Worm (Caenorhabditis elegans) whole organism, L2 larva: ENCODE measurements around the gene T23G7.3.

ENCODE experiments used
- C34F6.9 ChIP-seq: fragments of 150-350 bp; optimal IDR thresholded peaks from 2 replicates; lab custom pipeline; 2014; ENCODE audit warnings: missing biosample characterization, missing genetic modification characterization
- ZK546.5 ChIP-seq: sonication (generic microtip); optimal IDR thresholded peaks from 2 replicates; lab custom pipeline; 2017; ENCODE audit warnings: missing biosample characterization, missing genetic modification characterization
- alr-1 ChIP-seq: fragments of 150-350 bp; optimal IDR thresholded peaks from 2 replicates; lab custom pipeline; 2014; ENCODE audit warnings: missing biosample characterization, missing genetic modification characterization
- aly-2 ChIP-seq: fragments of 150-350 bp; optimal IDR thresholded peaks from 2 replicates; lab custom pipeline; 2014; ENCODE audit warnings: missing biosample characterization, missing genetic modification characterization
- blmp-1 ChIP-seq: sonication (generic microtip); optimal IDR thresholded peaks from 2 replicates; lab custom pipeline; 2017; ENCODE audit warnings: missing genetic modification characterization, mild to moderate bottlenecking, missing compliant biosample characterization, antibody characterized with exemption, moderate library complexity; ENCODE audit not compliant: insufficient read depth
- ceh-16 ChIP-seq: fragments of 150-350 bp; optimal IDR thresholded peaks from 2 replicates; lab custom pipeline; 2014; ENCODE audit warnings: missing biosample characterization, missing genetic modification characterization
- ceh-82 ChIP-seq: fragments of 150-350 bp; optimal IDR thresholded peaks from 2 replicates; lab custom pipeline; 2014; ENCODE audit warnings: missing biosample characterization, missing genetic modification characterization
- crh-2 ChIP-seq: sonication (generic microtip); optimal IDR thresholded peaks from 2 replicates; lab custom pipeline; 2017; ENCODE audit warnings: missing biosample characterization, missing genetic modification characterization
- dmd-4 ChIP-seq: sonication (generic microtip); optimal IDR thresholded peaks from 2 replicates; lab custom pipeline; 2017; ENCODE audit warnings: missing biosample characterization, missing genetic modification characterization
- egl-27 ChIP-seq: sonication (generic microtip); optimal IDR thresholded peaks from 3 replicates; lab custom pipeline; 2017; ENCODE audit warnings: missing biosample characterization, missing genetic modification reagents, missing genetic modification characterization
- elt-1 ChIP-seq: fragments of 150-350 bp; optimal IDR thresholded peaks from 2 replicates; lab custom pipeline; 2014; ENCODE audit warnings: missing biosample characterization, missing genetic modification characterization
- elt-3 ChIP-seq: sonication (generic microtip); optimal IDR thresholded peaks from 2 replicates; lab custom pipeline; 2017; ENCODE audit warnings: missing biosample characterization, missing genetic modification characterization
- fos-1 ChIP-seq: fragments of 150-350 bp; optimal IDR thresholded peaks from 2 replicates; lab custom pipeline; 2014; ENCODE audit warnings: missing biosample characterization, missing genetic modification characterization
- gmeb-1 ChIP-seq: fragments of 150-350 bp; optimal IDR thresholded peaks from 2 replicates; lab custom pipeline; 2014; ENCODE audit warnings: missing biosample characterization, missing genetic modification characterization
- lin-13 ChIP-seq: fragments of 150-350 bp; optimal IDR thresholded peaks from 2 replicates; lab custom pipeline; 2014; ENCODE audit warnings: missing biosample characterization, missing genetic modification reagents, missing genetic modification characterization
- lsy-2 ChIP-seq, 2 experiments: fragments of 150-350 bp in 1 of 2; sonication (generic microtip) in 1 of 2; optimal IDR thresholded peaks; 2 replicates each; lab custom pipeline; 2014 to 2017; ENCODE audit warnings: missing biosample characterization in 2 of 2, missing genetic modification characterization in 2 of 2
- mab-5 ChIP-seq: fragments of 150-350 bp; optimal IDR thresholded peaks from 2 replicates; lab custom pipeline; 2014; ENCODE audit warnings: missing biosample characterization, missing genetic modification characterization
- mdl-1 ChIP-seq, 2 experiments: fragments of 150-350 bp in 1 of 2; sonication (generic microtip) in 1 of 2; optimal IDR thresholded peaks; 2 replicates each; lab custom pipeline; 2017; ENCODE audit warnings: missing biosample characterization in 2 of 2, missing genetic modification characterization in 2 of 2
- nhr-10 ChIP-seq: sonication (generic microtip); optimal IDR thresholded peaks from 2 replicates; lab custom pipeline; 2017; ENCODE audit warnings: missing biosample characterization, missing genetic modification characterization
- nhr-11 ChIP-seq: fragments of 150-350 bp; optimal IDR thresholded peaks from 2 replicates; lab custom pipeline; 2014; ENCODE audit warnings: missing biosample characterization, missing genetic modification characterization
- nhr-129 ChIP-seq: fragments of 150-350 bp; optimal IDR thresholded peaks from 2 replicates; lab custom pipeline; 2014; ENCODE audit warnings: missing biosample characterization, missing genetic modification characterization
- nhr-21 ChIP-seq: fragments of 150-350 bp; optimal IDR thresholded peaks from 2 replicates; lab custom pipeline; 2014; ENCODE audit warnings: missing biosample characterization, missing genetic modification characterization
- nhr-23 ChIP-seq: fragments of 150-350 bp; optimal IDR thresholded peaks from 2 replicates; lab custom pipeline; 2014; ENCODE audit warnings: missing biosample characterization, missing genetic modification reagents, missing genetic modification characterization
- nhr-237 ChIP-seq: fragments of 150-350 bp; optimal IDR thresholded peaks from 2 replicates; lab custom pipeline; 2014; ENCODE audit warnings: missing biosample characterization, missing genetic modification characterization
- nhr-6 ChIP-seq: fragments of 150-350 bp; optimal IDR thresholded peaks from 2 replicates; lab custom pipeline; 2014; ENCODE audit warnings: missing biosample characterization, missing genetic modification characterization
- nhr-77 ChIP-seq: fragments of 150-350 bp; optimal IDR thresholded peaks from 2 replicates; lab custom pipeline; 2014; ENCODE audit warnings: missing biosample characterization, missing genetic modification characterization
- peb-1 ChIP-seq: fragments of 150-350 bp; optimal IDR thresholded peaks from 2 replicates; lab custom pipeline; 2014; ENCODE audit warnings: missing biosample characterization, missing genetic modification characterization
- sem-4 ChIP-seq: fragments of 150-350 bp; optimal IDR thresholded peaks from 2 replicates; lab custom pipeline; 2014; ENCODE audit warnings: missing biosample characterization, missing genetic modification reagents, missing genetic modification characterization
- skn-1 ChIP-seq: sonication (generic microtip); optimal IDR thresholded peaks from 2 replicates; lab custom pipeline; 2017; ENCODE audit warnings: missing biosample characterization, missing genetic modification characterization
- sma-3 ChIP-seq: sonication (generic microtip); optimal IDR thresholded peaks from 2 replicates; lab custom pipeline; 2016; ENCODE audit warnings: missing genetic modification reagents, missing genetic modification characterization, missing compliant biosample characterization
- sma-9 ChIP-seq, 2 experiments: fragments of 150-350 bp in 1 of 2; sonication (generic microtip) in 1 of 2; optimal IDR thresholded peaks; 2 replicates each; lab custom pipeline; 2014 to 2016; ENCODE audit warnings: missing genetic modification characterization in 2 of 2, mild to moderate bottlenecking in 1 of 2, missing biosample characterization in 1 of 2, missing compliant biosample characterization in 1 of 2, missing genetic modification reagents in 1 of 2, moderate library complexity in 1 of 2
- snpc-4 ChIP-seq: fragments of 150-350 bp; optimal IDR thresholded peaks from 2 replicates; lab custom pipeline; 2014; ENCODE audit warnings: missing biosample characterization, missing genetic modification characterization
- unc-39 ChIP-seq: fragments of 150-350 bp; optimal IDR thresholded peaks from 2 replicates; lab custom pipeline; 2014; ENCODE audit warnings: missing biosample characterization, missing genetic modification characterization
- unc-62 ChIP-seq: fragments of 150-350 bp; optimal IDR thresholded peaks from 2 replicates; lab custom pipeline; 2014; ENCODE audit warnings: missing biosample characterization, missing genetic modification reagents, missing genetic modification characterization
- ztf-1 ChIP-seq: fragments of 200-800 bp; sonication (Bioruptor generic); conservative IDR thresholded peaks from 2 replicates; pipeline ENCODE4 v1.3.6; 2022; ENCODE audit warnings: missing genetic modification characterization, missing compliant biosample characterization
- ztf-11 ChIP-seq: sonication (generic microtip); optimal IDR thresholded peaks from 2 replicates; lab custom pipeline; 2017; ENCODE audit warnings: missing biosample characterization, missing genetic modification characterization
- ztf-4 ChIP-seq: fragments of 150-350 bp; optimal IDR thresholded peaks from 2 replicates; lab custom pipeline; 2014; ENCODE audit warnings: missing biosample characterization, missing genetic modification characterization

The T23G7.3 gene

DNA sequence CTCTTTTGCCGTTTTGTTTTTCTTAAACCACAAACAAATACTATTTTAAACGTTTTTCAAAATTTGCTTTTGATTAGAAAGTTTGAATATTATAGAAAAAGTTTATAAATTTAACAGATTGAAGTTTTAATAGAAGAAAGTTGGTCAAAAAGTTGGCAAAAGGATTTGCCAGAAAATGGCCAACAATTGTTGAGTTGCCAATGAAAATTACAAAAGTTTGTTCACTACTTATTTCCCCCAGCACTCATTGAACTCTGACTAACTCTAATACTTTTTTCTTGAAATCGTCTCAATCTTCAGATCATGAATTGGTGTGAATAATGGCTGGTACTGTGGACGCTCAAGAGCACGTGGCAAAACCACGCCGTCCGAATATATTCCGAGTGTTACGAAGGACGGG is 42.4 kb upstream of the T23G7.3 start, which contains the start of gene ZK1067.4:
TSS of gene ZK1067.4 (plus strand) at position 301 of the 400 bp plus-strand sequence.
- no peak for TF ChIP-seq nhr-11 (tag; lab: Kevin White, UChicago)
- TF ChIP-seq unc-39 (tag; lab: Kevin White, UChicago): no peak
- no peak for TF ChIP-seq ZK546.5 (tag; lab: Kevin White, UChicago)
- no peak for TF ChIP-seq lin-13 (GFP tag; lab: Kevin White, UChicago)
- TF ChIP-seq mdl-1 (tag; optimal IDR thresholded peaks at IDR 0.05; lab: Kevin White, UChicago): no peak

DNA sequence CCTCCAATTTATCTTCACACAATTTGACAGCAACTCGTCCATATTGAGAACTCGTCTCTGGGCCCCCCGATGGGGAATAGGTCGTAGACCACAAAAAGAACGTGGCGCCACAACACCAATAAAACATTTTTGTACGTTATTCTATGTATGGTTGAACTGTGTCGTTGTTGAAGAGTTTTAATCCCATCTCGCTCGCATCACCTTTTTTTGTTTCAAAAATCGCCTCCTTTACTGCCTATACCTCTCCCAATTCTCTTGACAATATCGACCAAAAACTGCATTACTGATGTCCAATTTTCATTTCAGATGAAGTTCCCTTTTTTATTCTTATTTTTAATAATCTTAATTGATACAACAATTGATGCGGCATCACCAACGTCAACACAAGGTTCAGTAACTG is 29.6 kb upstream of the T23G7.3 start, which contains the start of gene let-23:
TSS of gene let-23 (plus strand) at position 301 of the 400 bp plus-strand sequence.
- TF ChIP-seq unc-39 (tag; lab: Kevin White, UChicago) (no peak), unc-62 (GFP tag; lab: Kevin White, UChicago) (no peak), aly-2 (no peak), gmeb-1 (no peak), ZK546.5 (tag; lab: Kevin White, UChicago) (no peak), ztf-4 (tag; lab: Kevin White, UChicago) (no peak), blmp-1 (tag; lab: Kevin White, UChicago) (no peak), egl-27 (tag; lab: Kevin White, UChicago) (no peak), sma-3 (no peak), ztf-1 (GFP tag; lab: Robert Waterston, UW) (no peak), nhr-77 (tag; lab: Kevin White, UChicago) (no peak), ceh-16 (tag; lab: Kevin White, UChicago) (no peak), skn-1 (tag; lab: Kevin White, UChicago) (no peak), C34F6.9 (no peak), nhr-129 (tag; lab: Kevin White, UChicago) (no peak), nhr-6 (tag; lab: Kevin White, UChicago) (no peak), crh-2 (tag; lab: Kevin White, UChicago) (no peak), nhr-23 (tag; lab: Kevin White, UChicago) (no peak), snpc-4 (no peak), dmd-4 (no peak)

DNA sequence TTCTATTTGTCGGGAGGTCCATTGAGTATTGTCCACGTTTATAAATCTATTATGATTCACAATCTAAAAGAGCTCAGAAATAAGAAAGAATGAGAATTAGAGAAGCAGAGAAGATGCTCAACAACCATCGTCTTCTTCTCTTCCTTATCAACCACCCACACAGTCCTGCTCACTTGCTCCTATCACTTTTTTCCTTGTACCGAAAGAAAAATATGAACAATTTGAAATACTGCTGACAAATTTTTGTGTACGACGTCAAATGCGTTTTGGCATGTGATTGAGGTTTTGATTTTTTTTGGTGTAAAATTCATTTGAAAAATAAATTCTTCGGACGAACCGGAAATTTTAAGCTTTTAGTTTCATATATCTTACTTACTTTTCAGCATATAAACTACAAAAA is 28.7 kb upstream of the T23G7.3 start:
- TF ChIP-seq nhr-11 (tag; lab: Kevin White, UChicago): no peak
- TF ChIP-seq lsy-2 (tag; optimal IDR thresholded peaks at IDR 0.05; lab: Kevin White, UChicago): no peak
- TF ChIP-seq sma-9 (GFP tag; optimal IDR thresholded peaks at IDR 0.05; lab: Kevin White, UChicago): peak; percentile 27
- TF ChIP-seq sma-9 (tag; optimal IDR thresholded peaks at IDR 0.05; lab: Kevin White, UChicago): no peak
- TF ChIP-seq skn-1 (tag; lab: Kevin White, UChicago): peak; percentile 8
- no peak for TF ChIP-seq mab-5 (tag; lab: Kevin White, UChicago)
- no peak for TF ChIP-seq unc-62 (GFP tag; lab: Kevin White, UChicago)
- TF ChIP-seq nhr-23 (tag; lab: Kevin White, UChicago): no peak
- TF ChIP-seq nhr-21: no peak
- TF ChIP-seq elt-3: no peak
- peak; percentile 79 for TF ChIP-seq fos-1
- TF ChIP-seq alr-1 (tag; lab: Kevin White, UChicago): no peak

DNA sequence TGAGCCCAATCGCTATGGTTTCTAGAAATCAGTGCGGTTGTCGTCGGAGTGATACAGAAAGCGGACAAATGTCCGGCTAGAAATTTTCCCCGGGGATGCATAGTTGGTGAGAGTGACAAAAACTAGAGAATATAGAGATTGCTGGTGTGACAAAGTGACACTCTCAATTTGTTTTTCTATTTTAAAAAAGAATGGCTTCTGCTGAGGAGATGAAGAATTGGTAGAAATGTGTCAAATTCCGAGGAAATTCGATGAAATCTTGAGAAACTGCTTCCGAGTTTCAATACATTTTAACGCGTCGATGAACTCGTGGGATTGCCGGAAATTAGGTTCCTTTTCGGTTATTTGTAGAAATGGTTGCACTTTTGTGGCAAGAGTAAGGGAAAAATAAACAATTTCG is 26.6 kb upstream of the T23G7.3 start, which contains the start of gene twk-4:
TSS of gene twk-4 (minus strand) at position 101 of the 400 bp plus-strand sequence.
- no peak for TF ChIP-seq ceh-82
- TF ChIP-seq nhr-21: no peak
- TF ChIP-seq nhr-10 (tag; lab: Kevin White, UChicago): no peak
- TF ChIP-seq unc-62 (GFP tag; lab: Kevin White, UChicago): no peak
- no peak for TF ChIP-seq egl-27 (tag; lab: Kevin White, UChicago)
- no peak for TF ChIP-seq ztf-4 (tag; lab: Kevin White, UChicago)
- TF ChIP-seq mdl-1 (tag; optimal IDR thresholded peaks at IDR 0.05; lab: Kevin White, UChicago): no peak
- TF ChIP-seq snpc-4: no peak
- TF ChIP-seq sem-4 (tag; lab: Kevin White, UChicago): no peak
- no peak for TF ChIP-seq elt-1 (tag; lab: Kevin White, UChicago)
- TF ChIP-seq skn-1 (tag; lab: Kevin White, UChicago): no peak
- TF ChIP-seq nhr-237 (tag; lab: Kevin White, UChicago): no peak
- TF ChIP-seq ztf-11 (tag; lab: Kevin White, UChicago): no peak
- TF ChIP-seq sma-9 (GFP tag; optimal IDR thresholded peaks at IDR 0.05; lab: Kevin White, UChicago): no peak
- no peak for TF ChIP-seq sma-9 (tag; optimal IDR thresholded peaks at IDR 0.05; lab: Kevin White, UChicago)
- TF ChIP-seq ztf-1 (GFP tag; lab: Robert Waterston, UW): no peak
- TF ChIP-seq peb-1: no peak
